Worm (Caenorhabditis elegans) whole organism, early embryonic: ENCODE measurements around the gene nhr-290.
"Not testable (repeated sequence)": the region's sequence is repeated elsewhere in the genome, so short reads cannot be mapped to it uniquely, and the experiment has no call there.

Experiments
- B0310.2 ChIP-seq: sonication (generic microtip); optimal IDR thresholded peaks from 2 replicates; lab custom pipeline; 2016; ENCODE audit warnings: mild to moderate bottlenecking, missing genetic modification characterization, missing compliant biosample characterization
- F13C5.2 ChIP-seq: sonication (generic microtip); optimal IDR thresholded peaks from 2 replicates; lab custom pipeline; 2017; ENCODE audit warnings: mild to moderate bottlenecking, missing genetic modification characterization, inconsistent platforms, missing compliant biosample characterization
- aly-1 ChIP-seq: sonication (generic microtip); optimal IDR thresholded peaks from 2 replicates; lab custom pipeline; 2016; ENCODE audit warnings: missing genetic modification characterization, missing compliant biosample characterization
- ama-1 ChIP-seq: fragments of 150-350 bp; optimal IDR thresholded peaks from 2 replicates; lab custom pipeline; 2014
- ceh-13 ChIP-seq: fragments of 200-800 bp; sonication (Bioruptor generic); optimal IDR thresholded peaks from 2 replicates; lab custom pipeline; 2018; ENCODE audit warnings: mild to moderate bottlenecking, missing genetic modification characterization, missing compliant biosample characterization
- ceh-36 ChIP-seq: sonication (generic microtip); optimal IDR thresholded peaks from 2 replicates; lab custom pipeline; 2016; ENCODE audit warnings: missing genetic modification characterization, inconsistent platforms, missing compliant biosample characterization
- ets-7 ChIP-seq: sonication (generic microtip); optimal IDR thresholded peaks from 2 replicates; lab custom pipeline; 2016; ENCODE audit warnings: missing genotype, missing genetic modification characterization, missing compliant biosample characterization
- flt-1 ChIP-seq: fragments of 200-800 bp; sonication (Bioruptor generic); IDR thresholded peaks from 2 replicates; pipeline ENCODE4 v1.3.6; 2022; ENCODE audit warnings: missing genetic modification characterization, missing compliant biosample characterization
- hmbx-1 ChIP-seq: sonication (generic microtip); optimal IDR thresholded peaks from 2 replicates; lab custom pipeline; 2016; ENCODE audit warnings: mild to moderate bottlenecking, missing genetic modification characterization, missing compliant biosample characterization
- hmg-4 ChIP-seq: fragments of 200-800 bp; sonication (Bioruptor generic); optimal IDR thresholded peaks from 2 replicates; lab custom pipeline; 2018; ENCODE audit warnings: mild to moderate bottlenecking, missing genetic modification characterization, missing compliant biosample characterization
- hnd-1 ChIP-seq: sonication (generic microtip); optimal IDR thresholded peaks from 2 replicates; lab custom pipeline; 2016; ENCODE audit warnings: missing genetic modification characterization, missing compliant biosample characterization
- pes-1 ChIP-seq: fragments of 200-800 bp; sonication (Bioruptor generic); IDR thresholded peaks from 2 replicates; pipeline ENCODE4 v1.3.6; 2022; ENCODE audit warnings: missing genetic modification reagents, missing genetic modification characterization, missing compliant biosample characterization
- scrt-1 ChIP-seq: fragments of 200-800 bp; sonication (Bioruptor generic); IDR thresholded peaks from 2 replicates; pipeline ENCODE4 v1.3.6; 2022; ENCODE audit warnings: missing genetic modification characterization, missing compliant biosample characterization
- sea-1 ChIP-seq: fragments of 200-800 bp; sonication (Bioruptor generic); conservative IDR thresholded peaks from 2 replicates; pipeline ENCODE4 v1.3.6; 2022; ENCODE audit warnings: missing genetic modification characterization, missing compliant biosample characterization
- tbx-11 ChIP-seq: fragments of 200-800 bp; sonication (Bioruptor generic); IDR thresholded peaks from 2 replicates; pipeline ENCODE4 v1.3.6; 2022; ENCODE audit warnings: missing genetic modification characterization, missing compliant biosample characterization
- tbx-37 ChIP-seq: fragments of 200-800 bp; sonication (Bioruptor generic); conservative IDR thresholded peaks from 2 replicates; pipeline ENCODE4 v1.3.6; 2022; ENCODE audit warnings: missing genetic modification reagents, missing genetic modification characterization, missing compliant biosample characterization
- tra-4 ChIP-seq: sonication (generic microtip); optimal IDR thresholded peaks from 2 replicates; lab custom pipeline; 2017; ENCODE audit warnings: missing genetic modification characterization, missing compliant biosample characterization

Gene nhr-290

DNA sequence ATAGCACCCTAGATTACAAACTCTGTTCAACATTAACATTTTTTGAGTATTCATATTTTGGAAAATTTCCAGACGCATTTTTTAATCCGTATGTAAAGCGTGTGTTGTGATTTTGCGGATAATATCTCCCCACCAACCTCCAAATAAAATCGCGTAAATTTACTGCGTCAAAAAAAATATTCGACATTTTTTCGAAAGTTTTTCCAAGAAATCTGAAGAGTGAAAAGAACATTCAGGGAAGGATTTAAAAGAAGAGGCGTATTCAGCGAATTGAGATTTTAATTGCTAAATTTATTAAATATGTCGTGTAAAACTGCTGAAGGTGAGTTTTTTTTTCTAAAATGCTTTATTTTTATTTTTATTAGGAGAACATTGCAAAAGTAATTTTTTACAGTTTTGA lies at the start of gene nhr-290:
nhr-290 (plus strand) TSS at position 301 of the 400 bp plus-strand sequence.
- TF ChIP-seq ceh-36 (tag; lab: Kevin White, UChicago): no peak
- no peak for TF ChIP-seq tra-4
- TF ChIP-seq hmbx-1: no peak
- no peak for TF ChIP-seq ets-7
- TF ChIP-seq hnd-1 (tag; lab: Kevin White, UChicago): no peak

ce11 chrV:2536309-2536708 lies 37.7 kb upstream of the nhr-290 start, which contains the start of gene Y45G12C.10:
TSS of gene Y45G12C.10 (minus strand) at chrV:2536409.
- not testable (repeated sequence) for TF ChIP-seq scrt-1, flt-1, sea-1 (GFP tag; lab: Robert Waterston, UW)

DNA sequence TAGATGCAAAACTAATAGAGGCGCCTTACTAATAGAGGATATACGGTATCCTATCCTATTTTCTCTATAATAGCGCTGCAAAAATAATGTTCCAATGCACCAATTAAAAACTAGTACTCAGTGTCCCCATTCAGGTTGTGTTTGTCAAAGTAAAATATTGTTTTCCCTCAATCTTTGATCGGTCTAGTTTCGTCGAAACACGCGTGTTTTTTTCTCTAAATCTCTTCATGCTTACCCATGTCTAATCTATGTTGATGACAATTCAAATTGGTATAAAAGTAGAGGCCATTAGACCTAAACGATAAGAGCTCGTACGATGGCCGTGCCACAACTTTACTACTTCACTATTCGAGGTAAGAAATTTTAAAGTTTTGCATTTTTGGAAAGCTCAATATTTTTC lies 12.6 kb upstream of the nhr-290 start, which contains the start of gene gst-10:
gst-10 (plus strand) TSS at position 301 of the 400 bp plus-strand sequence.
- TF ChIP-seq tra-4, hmbx-1, ama-1: not testable (repeated sequence)

DNA sequence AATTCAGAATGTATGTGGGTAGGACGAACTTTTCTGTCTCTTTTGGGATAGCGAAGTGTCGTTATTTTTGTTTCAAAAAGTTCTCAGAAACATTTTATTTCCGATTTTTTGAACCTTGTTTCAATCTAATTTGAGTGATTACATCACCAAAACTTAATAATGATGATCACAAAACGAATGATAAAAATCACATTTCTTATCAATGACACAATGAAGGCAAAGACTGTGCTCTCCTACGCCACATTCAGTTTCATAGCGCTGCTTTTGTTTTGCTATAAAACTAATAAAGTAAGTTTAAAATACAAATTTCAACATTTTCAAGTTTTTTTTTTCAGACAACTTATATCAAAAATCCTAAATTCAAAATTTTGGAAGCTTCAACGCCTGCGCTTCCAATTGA lies 8.5 kb upstream of the nhr-290 start, which contains the start of gene Y45G12C.1:
Y45G12C.1 (plus strand) TSS at position 159 of the 400 bp plus-strand sequence.
- TF ChIP-seq aly-1 (tag; lab: Kevin White, UChicago) (no peak), hmg-4 (GFP tag; lab: Kevin White, UChicago) (no peak), scrt-1 (GFP tag; lab: Robert Waterston, UW) (no peak), B0310.2 (tag; lab: Kevin White, UChicago) (no peak), pes-1 (no peak), ama-1 (no peak), ceh-13 (GFP tag; lab: Kevin White, UChicago) (no peak), sea-1 (GFP tag; lab: Robert Waterston, UW) (no peak), ets-7 (no peak), hmbx-1 (no peak), F13C5.2 (tag; lab: Kevin White, UChicago) (no peak), tra-4 (no peak), tbx-37 (GFP tag; lab: Robert Waterston, UW) (no peak)

- TF ChIP-seq ama-1: no peak
- TF ChIP-seq hmbx-1: no peak
- no peak for TF ChIP-seq hnd-1 (tag; lab: Kevin White, UChicago)
- no peak for TF ChIP-seq ceh-13 (GFP tag; lab: Kevin White, UChicago)
- no peak for TF ChIP-seq F13C5.2 (tag; lab: Kevin White, UChicago)
- no peak for TF ChIP-seq sea-1 (GFP tag; lab: Robert Waterston, UW)
- TF ChIP-seq B0310.2 (tag; lab: Kevin White, UChicago): no peak
- no peak for TF ChIP-seq pes-1
- no peak for TF ChIP-seq tbx-37 (GFP tag; lab: Robert Waterston, UW)
- no peak for TF ChIP-seq flt-1 (GFP tag; lab: Robert Waterston, UW)
- no peak for TF ChIP-seq tra-4
- TF ChIP-seq ets-7: no peak
- TF ChIP-seq aly-1 (tag; lab: Kevin White, UChicago): no peak
- TF ChIP-seq hmg-4 (GFP tag; lab: Kevin White, UChicago): no peak
- TF ChIP-seq ceh-36 (tag; lab: Kevin White, UChicago): no peak
- TF ChIP-seq scrt-1 (GFP tag; lab: Robert Waterston, UW): no peak
- TF ChIP-seq tbx-11: no peak
Observed at ce11 chrV:2570643-2571042, 3.3 kb upstream of the nhr-290 start, which contains the start of gene srj-19. TSS of gene srj-19 (minus strand) at chrV:2570743.

ce11 chrV:2573108-2573507 lies 873 bp upstream of the nhr-290 start, which contains the start of gene srj-20:
TSS of gene srj-20 (minus strand) at chrV:2573208.
- TF ChIP-seq ama-1 (no peak), scrt-1 (GFP tag; lab: Robert Waterston, UW) (no peak), tbx-37 (GFP tag; lab: Robert Waterston, UW) (no peak), aly-1 (tag; lab: Kevin White, UChicago) (no peak)

- TF ChIP-seq aly-1 (tag; lab: Kevin White, UChicago) (no peak), flt-1 (GFP tag; lab: Robert Waterston, UW) (no peak), ceh-13 (GFP tag; lab: Kevin White, UChicago) (no peak), ama-1 (no peak), tbx-11 (no peak), hnd-1 (tag; lab: Kevin White, UChicago) (no peak), sea-1 (GFP tag; lab: Robert Waterston, UW) (no peak), pes-1 (no peak), tra-4 (no peak), B0310.2 (tag; lab: Kevin White, UChicago) (no peak)
Observed at ce11 chrV:2575716-2576115, 1.7 kb downstream of the nhr-290 start.

ce11 chrV:2577603-2578002 lies 3.6 kb downstream of the nhr-290 start, which contains the start of gene srt-4:
TSS of gene srt-4 (plus strand) at chrV:2577903.
- TF ChIP-seq tbx-11: no peak

- TF ChIP-seq tbx-11 (no peak), ets-7 (no peak), hmg-4 (GFP tag; lab: Kevin White, UChicago) (no peak), tra-4 (no peak), hmbx-1 (no peak), aly-1 (tag; lab: Kevin White, UChicago) (no peak), sea-1 (GFP tag; lab: Robert Waterston, UW) (no peak), ceh-36 (tag; lab: Kevin White, UChicago) (no peak), scrt-1 (GFP tag; lab: Robert Waterston, UW) (no peak), F13C5.2 (tag; lab: Kevin White, UChicago) (no peak)
Observed at ce11 chrV:2580598-2580997, 6.6 kb downstream of the nhr-290 start, which contains the start of gene C29G2.3. TSS of gene C29G2.3 (plus strand) at chrV:2580898.
